Fruit fly (Drosophila melanogaster) whole organism, embryonic: ENCODE measurements around the gene anox.

Experiments used
- CG10209 ChIP-seq: fragments of 200-800 bp; sonication (Bioruptor generic); optimal IDR thresholded peaks from 3 replicates; lab custom pipeline; 2017; ENCODE audit warnings: missing biosample characterization, mild to moderate bottlenecking, missing genetic modification characterization, missing genetic modification reagents
- CG11695 ChIP-seq: fragments of 200-800 bp; sonication (Bioruptor generic); IDR thresholded peaks from 3 replicates; pipeline ENCODE4 v1.3.6; 2022; ENCODE audit warnings: missing biosample characterization, missing genetic modification characterization
- CG11723 ChIP-seq: fragments of 200-800 bp; sonication (Bioruptor generic); optimal IDR thresholded peaks from 2 replicates; lab custom pipeline; 2017; ENCODE audit warnings: missing biosample characterization, mild to moderate bottlenecking, missing genetic modification characterization
- CG12104 ChIP-seq: fragments of 200-800 bp; sonication (Bioruptor generic); optimal IDR thresholded peaks from 3 replicates; lab custom pipeline; 2016; ENCODE audit warnings: missing biosample characterization, missing genetic modification characterization
- CG12236 ChIP-seq: fragments of 200-800 bp; sonication (Bioruptor generic); optimal IDR thresholded peaks from 2 replicates; lab custom pipeline; 2016; ENCODE audit warnings: missing biosample characterization, missing genetic modification characterization
- CG13287 ChIP-seq: fragments of 200-800 bp; sonication (Bioruptor generic); IDR thresholded peaks from 2 replicates; pipeline ENCODE4 v1.3.6; 2022; ENCODE audit warnings: missing biosample characterization, missing genetic modification characterization; ENCODE audit not compliant: partially characterized antibody
- CG1529 ChIP-seq: fragments of 200-800 bp; sonication (Bioruptor generic); optimal IDR thresholded peaks from 3 replicates; lab custom pipeline; 2018; ENCODE audit warnings: missing biosample characterization, missing genetic modification characterization
- CG16815 ChIP-seq: fragments of 200-800 bp; sonication (Bioruptor generic); optimal IDR thresholded peaks from 3 replicates; lab custom pipeline; 2017; ENCODE audit warnings: missing biosample characterization, mild to moderate bottlenecking, missing genetic modification characterization
- CG17328 ChIP-seq: fragments of 200-800 bp; sonication (Bioruptor generic); IDR thresholded peaks from 2 replicates; pipeline ENCODE4 v1.3.6; 2022; ENCODE audit warnings: missing biosample characterization, missing genetic modification characterization
- CG17361 ChIP-seq: fragments of 200-800 bp; sonication (Bioruptor generic); IDR thresholded peaks from 3 replicates; pipeline ENCODE4 v1.3.6; 2022; ENCODE audit warnings: missing biosample characterization, missing genetic modification characterization
- CG30431 ChIP-seq: fragments of 200-800 bp; sonication (Bioruptor generic); optimal IDR thresholded peaks from 2 replicates; lab custom pipeline; 2017; ENCODE audit warnings: missing biosample characterization, missing genetic modification characterization
- CG31441 ChIP-seq: fragments of 200-800 bp; sonication (Bioruptor generic); IDR thresholded peaks from 2 replicates; pipeline ENCODE4 v1.3.6; 2022; ENCODE audit warnings: missing biosample characterization, missing genetic modification characterization
- CG5953 ChIP-seq: fragments of 200-800 bp; sonication (Bioruptor generic); IDR thresholded peaks from 2 replicates; pipeline ENCODE4 v1.3.6; 2022; ENCODE audit warnings: missing biosample characterization, missing genetic modification characterization
- CG7556 ChIP-seq: fragments of 200-800 bp; sonication (Bioruptor generic); optimal IDR thresholded peaks from 2 replicates; lab custom pipeline; 2017; ENCODE audit warnings: missing biosample characterization, mild to moderate bottlenecking, missing genetic modification characterization
- CG8281 ChIP-seq: fragments of 200-800 bp; sonication (Bioruptor generic); optimal IDR thresholded peaks from 2 replicates; lab custom pipeline; 2018; ENCODE audit warnings: missing biosample characterization, mild to moderate bottlenecking, missing genetic modification characterization, moderate library complexity
- CG8359 ChIP-seq: fragments of 200-800 bp; sonication (Bioruptor generic); optimal IDR thresholded peaks from 2 replicates; lab custom pipeline; 2017; ENCODE audit warnings: missing biosample characterization, mild to moderate bottlenecking, missing genetic modification characterization, borderline replicate concordance
- CG9609 ChIP-seq: fragments of 200-800 bp; sonication (Bioruptor generic); optimal IDR thresholded peaks from 3 replicates; lab custom pipeline; 2016; ENCODE audit warnings: missing biosample characterization, missing genetic modification characterization
- CG9932 ChIP-seq: fragments of 200-800 bp; sonication (Bioruptor generic); IDR thresholded peaks from 2 replicates; pipeline ENCODE4 v1.3.6; 2022; ENCODE audit warnings: missing biosample characterization, missing genetic modification characterization
- CrebB ChIP-seq: fragments of 200-800 bp; sonication (Bioruptor generic); optimal IDR thresholded peaks from 3 replicates; lab custom pipeline; 2018; ENCODE audit warnings: missing biosample characterization, mild to moderate bottlenecking, missing genetic modification characterization
- Dref ChIP-seq: fragments of 200-800 bp; sonication (Bioruptor generic); IDR thresholded peaks from 2 replicates; pipeline ENCODE4 v1.3.6; 2022; ENCODE audit warnings: missing biosample characterization, missing genetic modification characterization
- Eip74EF ChIP-seq, 2 experiments: fragments of 200-800 bp in 1 of 2; fragments of >200 bp in 1 of 2; sonication (Bioruptor generic) in 1 of 2; optimal IDR thresholded peaks; 2 replicates each; lab custom pipeline; 2017 to 2019; ENCODE audit warnings: missing biosample characterization in 2 of 2, missing genetic modification characterization in 2 of 2, mild to moderate bottlenecking in 1 of 2, moderate library complexity in 1 of 2
- Fer1 ChIP-seq: fragments of 200-800 bp; sonication (Bioruptor generic); optimal IDR thresholded peaks from 2 replicates; lab custom pipeline; 2017; ENCODE audit warnings: missing biosample characterization, mild to moderate bottlenecking, missing genetic modification characterization
- Gsc ChIP-seq: fragments of 200-800 bp; sonication (Bioruptor generic); IDR thresholded peaks from 2 replicates; pipeline ENCODE4 v1.3.6; 2022; ENCODE audit warnings: missing biosample characterization, missing genetic modification characterization
- Hr51 ChIP-seq, 2 experiments: fragments of 200-800 bp; sonication (Bioruptor generic); optimal IDR thresholded peaks; 2 replicates in 1 of 2; 3 replicates in 1 of 2; lab custom pipeline; 2016 to 2018; ENCODE audit warnings: missing biosample characterization in 2 of 2, missing genetic modification characterization in 2 of 2, mild to moderate bottlenecking in 1 of 2, moderate library complexity in 1 of 2
- Lpt ChIP-seq: fragments of >200 bp; optimal IDR thresholded peaks from 2 replicates; lab custom pipeline; 2018; ENCODE audit warnings: missing biosample characterization, missing genetic modification characterization
- NC2α ChIP-seq: fragments of 200-800 bp; sonication (Bioruptor generic); optimal IDR thresholded peaks from 2 replicates; lab custom pipeline; 2016; ENCODE audit warnings: missing biosample characterization, missing genetic modification characterization
- NFAT ChIP-seq: fragments of 200-800 bp; sonication (Bioruptor generic); IDR thresholded peaks from 2 replicates; pipeline ENCODE4 v1.3.6; 2022; ENCODE audit warnings: missing biosample characterization, missing genetic modification characterization
- NfI ChIP-seq: fragments of 200-800 bp; sonication (Bioruptor generic); optimal IDR thresholded peaks from 3 replicates; lab custom pipeline; 2018; ENCODE audit warnings: missing biosample characterization, mild to moderate bottlenecking, missing genetic modification characterization, moderate library complexity
- Six4 ChIP-seq: fragments of 200-800 bp; sonication (Bioruptor generic); optimal IDR thresholded peaks from 2 replicates; lab custom pipeline; 2016; ENCODE audit warnings: missing biosample characterization, missing genetic modification characterization
- Sox100B ChIP-seq: fragments of 200-800 bp; sonication (Bioruptor generic); optimal IDR thresholded peaks from 3 replicates; lab custom pipeline; 2018; ENCODE audit warnings: missing biosample characterization, mild to moderate bottlenecking, missing genetic modification characterization
- abd-A ChIP-seq: fragments of 200-800 bp; sonication (Bioruptor generic); optimal IDR thresholded peaks from 3 replicates; lab custom pipeline; 2019; ENCODE audit warnings: missing biosample characterization, mild to moderate bottlenecking, missing genetic modification characterization, moderate library complexity
- bcd ChIP-seq: fragments of 200-800 bp; sonication (Bioruptor generic); optimal IDR thresholded peaks from 2 replicates; lab custom pipeline; 2017; ENCODE audit warnings: missing biosample characterization, mild to moderate bottlenecking, missing genetic modification characterization
- ci ChIP-seq: fragments of 200-800 bp; sonication (Bioruptor generic); IDR thresholded peaks from 3 replicates; pipeline ENCODE4 v1.3.6; 2022; ENCODE audit warnings: missing biosample characterization, missing genetic modification characterization
- crp ChIP-seq, 2 experiments: fragments of 200-800 bp; sonication (Bioruptor generic); optimal IDR thresholded peaks; 2 replicates in 1 of 2; 3 replicates in 1 of 2; lab custom pipeline; 2017; ENCODE audit warnings: missing biosample characterization in 2 of 2, missing genetic modification characterization in 2 of 2, mild to moderate bottlenecking in 1 of 2, moderate library complexity in 1 of 2
- dimm ChIP-seq: fragments of 200-800 bp; sonication (Bioruptor generic); IDR thresholded peaks from 2 replicates; pipeline ENCODE4 v1.3.6; 2022; ENCODE audit warnings: missing biosample characterization, missing genetic modification characterization
- exex ChIP-seq: fragments of 200-800 bp; sonication (Bioruptor generic); optimal IDR thresholded peaks from 4 replicates; lab custom pipeline; 2018; ENCODE audit warnings: missing biosample characterization, mild to moderate bottlenecking, missing genetic modification characterization, moderate library complexity
- fd3F ChIP-seq: fragments of 200-800 bp; sonication (Bioruptor generic); optimal IDR thresholded peaks from 2 replicates; lab custom pipeline; 2018; ENCODE audit warnings: missing biosample characterization, mild to moderate bottlenecking, missing genetic modification characterization, moderate library complexity
- ftz-f1 ChIP-seq: fragments of 200-800 bp; sonication (Bioruptor generic); optimal IDR thresholded peaks from 2 replicates; lab custom pipeline; 2016; ENCODE audit warnings: missing biosample characterization, missing genetic modification characterization
- gfzf ChIP-seq: fragments of 200-800 bp; sonication (Bioruptor generic); optimal IDR thresholded peaks from 2 replicates; lab custom pipeline; 2016; ENCODE audit warnings: missing biosample characterization, mild to moderate bottlenecking, missing genetic modification characterization, moderate library complexity
- gsb-n ChIP-seq: fragments of 200-800 bp; sonication (Bioruptor generic); optimal IDR thresholded peaks from 3 replicates; lab custom pipeline; 2018; ENCODE audit warnings: missing biosample characterization, mild to moderate bottlenecking, missing genetic modification characterization
- hb ChIP-seq: fragments of 200-800 bp; sonication (Bioruptor generic); IDR thresholded peaks from 3 replicates; pipeline ENCODE4 v1.3.6; 2022; ENCODE audit warnings: missing biosample characterization, missing genetic modification characterization; ENCODE audit not compliant: partially characterized antibody
- her ChIP-seq: fragments of 200-800 bp; sonication (Bioruptor generic); optimal IDR thresholded peaks from 2 replicates; lab custom pipeline; 2016; ENCODE audit warnings: missing biosample characterization, missing genetic modification characterization
- knrl ChIP-seq: fragments of 200-800 bp; sonication (Bioruptor generic); IDR thresholded peaks from 3 replicates; pipeline ENCODE4 v1.3.6; 2022; ENCODE audit warnings: missing biosample characterization, missing genetic modification characterization; ENCODE audit not compliant: partially characterized antibody
- mirr ChIP-seq: fragments of 200-800 bp; sonication (Bioruptor generic); optimal IDR thresholded peaks from 3 replicates; lab custom pipeline; 2018; ENCODE audit warnings: missing biosample characterization, mild to moderate bottlenecking, missing genetic modification characterization
- oc ChIP-seq: fragments of 200-800 bp; sonication (Bioruptor generic); optimal IDR thresholded peaks from 2 replicates; lab custom pipeline; 2018; ENCODE audit warnings: missing biosample characterization, mild to moderate bottlenecking, missing genetic modification characterization, moderate library complexity
- pum ChIP-seq: fragments of 200-800 bp; sonication (Bioruptor generic); optimal IDR thresholded peaks from 2 replicates; lab custom pipeline; 2016; ENCODE audit warnings: missing biosample characterization, missing genetic modification characterization
- run ChIP-seq: fragments of 200-800 bp; sonication (Bioruptor generic); optimal IDR thresholded peaks from 3 replicates; lab custom pipeline; 2018; ENCODE audit warnings: missing biosample characterization, mild to moderate bottlenecking, missing genetic modification characterization
- sc ChIP-seq, 3 experiments: fragments of >200 bp in 2 of 3; fragments of 200-800 bp in 1 of 3; sonication (Bioruptor generic) in 1 of 3; optimal IDR thresholded peaks; 2 replicates in 2 of 3; 3 replicates in 1 of 3; lab custom pipeline; 2017; ENCODE audit warnings: mild to moderate bottlenecking in 1 of 3, missing biosample characterization in 1 of 3, missing genetic modification characterization in 1 of 3, missing genetic modification reagents in 1 of 3
- so ChIP-seq: fragments of 200-800 bp; sonication (Bioruptor generic); IDR thresholded peaks from 3 replicates; pipeline ENCODE4 v1.3.6; 2022; ENCODE audit warnings: missing biosample characterization, missing genetic modification characterization
- twi ChIP-seq: fragments of 200-800 bp; optimal IDR thresholded peaks from 2 replicates; lab custom pipeline; 2019; ENCODE audit warnings: missing biosample characterization, mild to moderate bottlenecking, missing genetic modification characterization, moderate library complexity

The anox gene

DNA sequence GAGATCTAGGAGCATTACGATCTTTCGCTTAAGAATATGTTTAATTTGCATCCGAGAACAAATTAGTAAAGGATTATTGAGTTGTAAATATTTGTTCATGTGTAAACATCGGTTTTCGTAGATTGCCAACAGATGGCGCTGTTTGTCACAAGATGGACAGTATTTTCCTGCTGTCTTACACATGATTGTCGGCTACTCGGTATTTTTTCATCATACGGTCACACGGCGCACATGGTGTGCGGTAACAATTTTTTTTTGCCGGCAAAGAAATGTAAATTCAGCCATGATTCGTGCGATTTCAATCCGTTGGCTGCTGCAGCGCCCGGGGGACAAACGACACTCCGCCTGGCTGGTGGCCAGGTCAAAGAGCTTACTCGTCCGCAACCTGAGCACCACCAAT is 43.8 kb upstream of the anox start, which contains the start of the genes bbx and waw (continued):
- TF ChIP-seq Sox100B (GFP tag; lab: Kevin White, UChicago): no peak
- TF ChIP-seq CG16815 (GFP tag; lab: Kevin White, UChicago): no peak
- TF ChIP-seq CG17328 (GFP tag; lab: Robert Waterston, UW): no peak
- TF ChIP-seq bcd: peak; percentile 21
- peak; percentile 64 for TF ChIP-seq ftz-f1 (GFP tag; lab: Kevin White, UChicago)
- TF ChIP-seq gfzf (GFP tag; lab: Kevin White, UChicago): peak; percentile 87
- TF ChIP-seq NfI (GFP tag; lab: Kevin White, UChicago): peak; percentile 33
- TF ChIP-seq NC2α (GFP tag; lab: Kevin White, UChicago): no peak
- TF ChIP-seq CG5953 (GFP tag; lab: Robert Waterston, UW): no peak
- TF ChIP-seq CG30431 (GFP tag; lab: Kevin White, UChicago): no peak
- no peak for TF ChIP-seq Eip74EF (GFP tag; optimal IDR thresholded peaks at IDR 0.05; lab: Kevin White, UChicago)
- TF ChIP-seq CG8281 (tag; lab: Kevin White, UChicago): no peak
- TF ChIP-seq CG11723 (GFP tag; lab: Kevin White, UChicago): no peak
- no peak for TF ChIP-seq Dref (GFP tag; lab: Robert Waterston, UW)
- TF ChIP-seq pum: no peak
- TF ChIP-seq so: no peak
- TF ChIP-seq CG10209 (GFP tag; lab: Kevin White, UChicago): no peak
- no peak for TF ChIP-seq CG8359 (GFP tag; lab: Kevin White, UChicago)
- TF ChIP-seq oc (tag; lab: Kevin White, UChicago): no peak
- TF ChIP-seq Six4 (GFP tag; lab: Kevin White, UChicago): no peak
- TF ChIP-seq CG31441 (GFP tag; lab: Robert Waterston, UW): no peak
- no peak for TF ChIP-seq abd-A (tag; lab: Kevin White, UChicago)
- no peak for TF ChIP-seq CG1529 (GFP tag; lab: Kevin White, UChicago)
- peak; percentile 24 for TF ChIP-seq CrebB (tag; lab: Kevin White, UChicago)
- no peak; the same call in 2 of the 3 replicates for TF ChIP-seq knrl (GFP tag; lab: Robert Waterston, UW)
- peak; percentile 20; the same call in 1 of the 3 replicates for TF ChIP-seq CG17361 (GFP tag; lab: Robert Waterston, UW)
- no peak for TF ChIP-seq CG9932 (GFP tag; lab: Robert Waterston, UW)
- no peak for TF ChIP-seq CG12236 (GFP tag; lab: Kevin White, UChicago)
- no peak for TF ChIP-seq exex (tag; lab: Kevin White, UChicago)
- no peak for TF ChIP-seq hb (GFP tag; lab: Robert Waterston, UW)
- TF ChIP-seq NFAT (GFP tag; lab: Robert Waterston, UW): no peak
- no peak for TF ChIP-seq fd3F (GFP tag; lab: Kevin White, UChicago)
- no peak for TF ChIP-seq run (tag; lab: Kevin White, UChicago)
- no peak for TF ChIP-seq CG9609 (GFP tag; lab: Kevin White, UChicago)
- TF ChIP-seq crp (GFP tag; optimal IDR thresholded peaks at IDR 0.05; lab: Kevin White, UChicago): peak in 1 of 2 experiments; percentile 43
- no peak for TF ChIP-seq CG7556
- TF ChIP-seq her: peak; percentile 30
- no peak for TF ChIP-seq Hr51 (GFP tag; optimal IDR thresholded peaks at IDR 0.05; lab: Kevin White, UChicago)
- TF ChIP-seq Gsc (GFP tag; lab: Robert Waterston, UW): no peak
- TF ChIP-seq mirr: peak; percentile 54
- TF ChIP-seq dimm: no peak
- TF ChIP-seq CG11695 (GFP tag; lab: Robert Waterston, UW): no peak
- no peak for TF ChIP-seq gsb-n (tag; lab: Kevin White, UChicago)
- no peak; the same call in 2 of the 3 replicates for TF ChIP-seq ci (GFP tag; lab: Robert Waterston, UW)
- TF ChIP-seq CG13287: peak; percentile 29; the same call in 1 of the 2 replicates
- TF ChIP-seq Fer1: peak; percentile 44
- TF ChIP-seq twi (tag; lab: Kevin White, UChicago): peak; percentile 44
- no peak for TF ChIP-seq Lpt (GFP tag; lab: Kevin White, UChicago)
- TF ChIP-seq CG12104: no peak
- TF ChIP-seq sc (optimal IDR thresholded peaks at IDR 0.05; lab: Kevin White, UChicago): no peak
- TF ChIP-seq sc (GFP tag; optimal IDR thresholded peaks at IDR 0.05; lab: Kevin White, UChicago): no peak
